Worm (Caenorhabditis elegans) whole organism, late embryonic: ENCODE results near the gene nas-29.
A peak's percentile ranks its signal among the peaks of the same experiment; 100 is the strongest.
"Not testable (repeated sequence)": the region's sequence is repeated elsewhere in the genome, so short reads cannot be mapped to it uniquely, and the experiment has no call there.

Experiments used
- C08G9.2 ChIP-seq: sonication (generic microtip); optimal IDR thresholded peaks from 2 replicates; lab custom pipeline; 2016; ENCODE audit warnings: mild to moderate bottlenecking, missing genetic modification characterization, moderate library complexity, missing compliant biosample characterization
- C38D4.7 ChIP-seq: fragments of 200-800 bp; sonication (Bioruptor generic); optimal IDR thresholded peaks from 2 replicates; lab custom pipeline; 2018; ENCODE audit warnings: mild to moderate bottlenecking, missing genetic modification characterization, moderate library complexity, missing compliant biosample characterization
- F13H6.1 ChIP-seq: sonication (generic microtip); optimal IDR thresholded peaks from 2 replicates; lab custom pipeline; 2016; ENCODE audit warnings: missing genetic modification characterization, missing compliant biosample characterization
- K02D7.2 ChIP-seq: sonication (generic microtip); optimal IDR thresholded peaks from 2 replicates; lab custom pipeline; 2017; ENCODE audit warnings: mild to moderate bottlenecking, missing genetic modification characterization, missing compliant biosample characterization
- Y22D7AL.16 ChIP-seq: sonication (generic microtip); optimal IDR thresholded peaks from 2 replicates; lab custom pipeline; 2016; ENCODE audit warnings: missing genetic modification characterization, missing compliant biosample characterization
- ama-1 ChIP-seq: fragments of 150-350 bp; optimal IDR thresholded peaks from 2 replicates; lab custom pipeline; 2014
- ceh-14 ChIP-seq: sonication (generic microtip); optimal IDR thresholded peaks from 2 replicates; lab custom pipeline; 2016; ENCODE audit warnings: missing genotype, missing genetic modification characterization, missing compliant biosample characterization
- ceh-2 ChIP-seq: sonication (generic microtip); optimal IDR thresholded peaks from 2 replicates; lab custom pipeline; 2016; ENCODE audit warnings: missing genotype, missing genetic modification characterization, missing compliant biosample characterization
- ceh-22 ChIP-seq: sonication (generic microtip); optimal IDR thresholded peaks from 2 replicates; lab custom pipeline; 2017; ENCODE audit warnings: missing biosample characterization, missing genetic modification characterization
- ceh-24 ChIP-seq: sonication (generic microtip); optimal IDR thresholded peaks from 2 replicates; lab custom pipeline; 2016; ENCODE audit warnings: mild to moderate bottlenecking, missing genetic modification characterization, missing compliant biosample characterization
- ceh-31 ChIP-seq: sonication (generic microtip); optimal IDR thresholded peaks from 2 replicates; lab custom pipeline; 2016; ENCODE audit warnings: missing genetic modification characterization, missing compliant biosample characterization
- ceh-34 ChIP-seq: sonication (generic microtip); optimal IDR thresholded peaks from 2 replicates; lab custom pipeline; 2016; ENCODE audit warnings: mild to moderate bottlenecking, missing genetic modification characterization, missing compliant biosample characterization
- ceh-45 ChIP-seq: fragments of 200-800 bp; sonication (Bioruptor generic); IDR thresholded peaks from 2 replicates; pipeline ENCODE4 v1.3.6; 2022; ENCODE audit warnings: missing genetic modification reagents, missing genetic modification characterization, missing compliant biosample characterization
- ceh-48 ChIP-seq: sonication (generic microtip); optimal IDR thresholded peaks from 2 replicates; lab custom pipeline; 2016; ENCODE audit warnings: missing genetic modification characterization, inconsistent platforms, missing compliant biosample characterization
- che-1 ChIP-seq: sonication (generic microtip); optimal IDR thresholded peaks from 2 replicates; lab custom pipeline; 2016; ENCODE audit warnings: mild to moderate bottlenecking, missing genetic modification characterization, missing compliant biosample characterization
- elt-4 ChIP-seq: sonication (generic microtip); optimal IDR thresholded peaks from 2 replicates; lab custom pipeline; 2016; ENCODE audit warnings: missing genetic modification characterization, missing compliant biosample characterization
- ets-4 ChIP-seq: sonication (generic microtip); optimal IDR thresholded peaks from 2 replicates; lab custom pipeline; 2016; ENCODE audit warnings: missing genetic modification characterization, missing compliant biosample characterization
- eyg-1 ChIP-seq: sonication (generic microtip); optimal IDR thresholded peaks from 2 replicates; lab custom pipeline; 2016; ENCODE audit warnings: missing genotype, missing genetic modification characterization, missing compliant biosample characterization
- fax-1 ChIP-seq: sonication (generic microtip); optimal IDR thresholded peaks from 2 replicates; lab custom pipeline; 2016; ENCODE audit warnings: missing genotype, missing genetic modification characterization, missing compliant biosample characterization
- fkh-10 ChIP-seq: fragments of 150-350 bp; optimal IDR thresholded peaks from 2 replicates; lab custom pipeline; 2014; ENCODE audit warnings: missing biosample characterization, missing genetic modification reagents, missing genetic modification characterization
- fkh-6 ChIP-seq: sonication (generic microtip); optimal IDR thresholded peaks from 2 replicates; lab custom pipeline; 2016; ENCODE audit warnings: missing genetic modification characterization, missing compliant biosample characterization
- gmeb-2 ChIP-seq: sonication (generic microtip); optimal IDR thresholded peaks from 2 replicates; lab custom pipeline; 2016; ENCODE audit warnings: missing genetic modification characterization, inconsistent platforms, missing compliant biosample characterization
- hlh-30 ChIP-seq: sonication (generic microtip); optimal IDR thresholded peaks from 2 replicates; lab custom pipeline; 2017; ENCODE audit warnings: antibody characterized with exemption, missing genetic modification characterization, missing compliant biosample characterization; ENCODE audit not compliant: insufficient read depth
- hlh-8 ChIP-seq: sonication (generic microtip); optimal IDR thresholded peaks from 2 replicates; lab custom pipeline; 2016; ENCODE audit warnings: missing genotype, missing genetic modification characterization, missing compliant biosample characterization
- madf-2 ChIP-seq: sonication (generic microtip); optimal IDR thresholded peaks from 2 replicates; lab custom pipeline; 2017; ENCODE audit warnings: missing genetic modification characterization, missing compliant biosample characterization
- nfya-1 ChIP-seq: sonication (generic microtip); optimal IDR thresholded peaks from 2 replicates; lab custom pipeline; 2017; ENCODE audit warnings: missing genetic modification characterization, mild to moderate bottlenecking, missing compliant biosample characterization, antibody characterized with exemption, moderate library complexity
- nhr-11 ChIP-seq: fragments of 150-350 bp; optimal IDR thresholded peaks from 2 replicates; lab custom pipeline; 2014; ENCODE audit warnings: missing biosample characterization, missing genetic modification characterization
- nhr-232 ChIP-seq: sonication (generic microtip); optimal IDR thresholded peaks from 2 replicates; lab custom pipeline; 2016; ENCODE audit warnings: missing genetic modification characterization, missing compliant biosample characterization
- pag-3 ChIP-seq: sonication (generic microtip); optimal IDR thresholded peaks from 2 replicates; lab custom pipeline; 2016; ENCODE audit warnings: missing compliant biosample characterization, missing genetic modification characterization, borderline replicate concordance
- pax-1 ChIP-seq: fragments of 150-350 bp; optimal IDR thresholded peaks from 2 replicates; lab custom pipeline; 2014; ENCODE audit warnings: missing biosample characterization, missing genetic modification characterization
- pha-2 ChIP-seq: sonication (generic microtip); optimal IDR thresholded peaks from 2 replicates; lab custom pipeline; 2017; ENCODE audit warnings: mild to moderate bottlenecking, missing genetic modification characterization, missing compliant biosample characterization
- pha-4 ChIP-seq: fragments of 150-350 bp; optimal IDR thresholded peaks from 2 replicates; lab custom pipeline; 2018; ENCODE audit warnings: missing biosample characterization, missing genetic modification reagents, missing genetic modification characterization
- pqm-1 ChIP-seq: sonication (generic microtip); optimal IDR thresholded peaks from 2 replicates; lab custom pipeline; 2016; ENCODE audit warnings: missing genetic modification characterization, missing compliant biosample characterization
- sox-4 ChIP-seq: sonication (generic microtip); optimal IDR thresholded peaks from 2 replicates; lab custom pipeline; 2017; ENCODE audit warnings: mild to moderate bottlenecking, missing genetic modification characterization, inconsistent platforms, missing compliant biosample characterization
- tbx-2 ChIP-seq: sonication (generic microtip); optimal IDR thresholded peaks from 2 replicates; lab custom pipeline; 2016; ENCODE audit warnings: missing genetic modification characterization, missing compliant biosample characterization
- tbx-7 ChIP-seq: sonication (generic microtip); optimal IDR thresholded peaks from 2 replicates; lab custom pipeline; 2016; ENCODE audit warnings: missing genotype, missing genetic modification characterization, missing compliant biosample characterization
- ttx-3 ChIP-seq: sonication (generic microtip); optimal IDR thresholded peaks from 2 replicates; lab custom pipeline; 2016; ENCODE audit warnings: missing genetic modification reagents, missing genetic modification characterization, missing compliant biosample characterization
- unc-3 ChIP-seq, 2 experiments: fragments of 200-800 bp in 1 of 2; sonication (Bioruptor generic) in 1 of 2; sonication (generic microtip) in 1 of 2; conservative IDR thresholded peaks in 1 of 2; optimal IDR thresholded peaks in 1 of 2; 2 replicates each; pipeline versions ENCODE4 v1.3.6 to Lab custom; 2016 to 2022; ENCODE audit warnings: missing compliant biosample characterization in 2 of 2, missing genetic modification characterization in 2 of 2, missing genetic modification reagents in 1 of 2
- unc-55 ChIP-seq: sonication (generic microtip); optimal IDR thresholded peaks from 2 replicates; lab custom pipeline; 2017; ENCODE audit warnings: missing biosample characterization, missing genetic modification reagents, missing genetic modification characterization
- unc-86 ChIP-seq: sonication (generic microtip); optimal IDR thresholded peaks from 2 replicates; lab custom pipeline; 2016; ENCODE audit warnings: missing genetic modification characterization, missing compliant biosample characterization
- ztf-16 ChIP-seq: sonication (generic microtip); optimal IDR thresholded peaks from 2 replicates; lab custom pipeline; 2017; ENCODE audit warnings: missing genetic modification characterization, missing compliant biosample characterization

The nas-29 gene

DNA sequence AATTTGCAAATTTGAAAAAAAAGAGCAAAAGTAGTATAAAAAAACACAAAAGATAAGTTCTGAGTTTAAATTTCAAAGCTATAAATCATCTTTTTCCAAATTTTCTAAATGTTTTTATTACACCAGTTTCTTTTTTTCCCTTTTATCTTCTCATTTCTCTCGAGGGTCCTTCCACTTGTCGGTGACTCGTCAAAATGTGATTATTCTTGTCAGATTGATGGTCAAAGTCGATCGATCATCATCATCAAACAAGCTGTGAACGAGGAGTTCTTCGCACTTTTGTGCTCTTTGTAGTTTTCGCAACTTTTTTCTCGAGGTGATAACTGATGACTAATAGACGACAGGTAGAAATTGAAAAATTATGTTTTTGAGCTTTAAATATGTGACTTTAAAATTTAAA lies 21.2 kb downstream of the nas-29 start:
- TF ChIP-seq C38D4.7 (GFP tag; lab: Kevin White, UChicago): no peak
- TF ChIP-seq ceh-2: no peak
- no peak for TF ChIP-seq ama-1 (lab: Kevin White, UChicago)
- peak; percentile 81 for TF ChIP-seq unc-55 (GFP tag; lab: Kevin White, UChicago)
- TF ChIP-seq eyg-1 (tag; lab: Kevin White, UChicago): no peak
- TF ChIP-seq ceh-48 (tag; lab: Kevin White, UChicago): no peak

DNA sequence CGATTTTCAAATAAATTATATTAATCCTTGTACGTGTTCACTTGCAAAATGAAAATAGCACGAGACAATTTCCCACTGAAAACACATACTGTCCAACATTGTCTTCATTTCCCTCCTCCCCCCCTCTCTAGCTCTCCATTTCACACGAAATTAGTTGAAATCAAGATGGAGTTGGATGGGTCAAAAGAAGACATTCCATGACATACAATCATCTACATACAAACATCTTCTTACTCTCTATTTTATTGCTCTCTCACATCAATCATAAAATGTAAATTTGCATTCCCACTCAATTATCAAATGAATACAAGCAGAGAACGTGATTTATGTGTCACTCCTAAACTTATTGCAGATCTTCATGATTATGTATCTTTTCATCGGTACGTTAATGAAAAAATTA lies 26.1 kb downstream of the nas-29 start, which contains the start of gene srsy-1:
Gene srsy-1 (plus strand): TSS at position 301 of the 400 bp plus-strand sequence.
- no peak for TF ChIP-seq pag-3 (tag; lab: Kevin White, UChicago)
- no peak for TF ChIP-seq nfya-1 (tag; lab: Kevin White, UChicago)
- no peak for TF ChIP-seq nhr-11 (tag; lab: Kevin White, UChicago)
- TF ChIP-seq pha-4 (tag; lab: Kevin White, UChicago): no peak

DNA sequence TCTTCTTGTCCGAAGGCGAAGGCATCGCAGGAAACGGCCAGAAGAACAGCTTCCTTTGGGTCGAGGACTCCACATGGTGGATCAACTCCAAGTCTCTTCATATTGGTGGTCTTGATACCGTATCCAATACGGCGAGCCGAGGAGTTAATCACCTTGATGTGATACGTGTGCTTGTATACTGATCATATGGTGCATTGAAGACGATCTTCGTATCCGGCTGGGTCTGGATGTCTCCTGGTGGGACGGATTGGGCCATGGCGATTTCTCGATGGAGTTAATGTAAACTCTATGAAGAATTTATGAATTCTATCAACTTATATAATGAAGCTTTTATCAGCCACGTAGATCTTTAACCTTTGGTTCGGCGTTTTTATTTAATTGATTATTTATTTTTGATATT lies 26.6 kb downstream of the nas-29 start, which contains the start of gene msp-74:
Gene msp-74 (minus strand): TSS at position 101 of the 400 bp plus-strand sequence.
- not testable (repeated sequence) for TF ChIP-seq ets-4, sox-4, gmeb-2 (tag; lab: Kevin White, UChicago)

- TF ChIP-seq fax-1 (tag; lab: Kevin White, UChicago): no peak
- TF ChIP-seq hlh-8 (tag; lab: Kevin White, UChicago): no peak
- no peak for TF ChIP-seq nhr-232 (tag; lab: Kevin White, UChicago)
- no peak for TF ChIP-seq pqm-1
- no peak for TF ChIP-seq F13H6.1 (tag; lab: Kevin White, UChicago)
- no peak for TF ChIP-seq ceh-34 (tag; lab: Kevin White, UChicago)
- no peak for TF ChIP-seq Y22D7AL.16 (tag; lab: Kevin White, UChicago)
- TF ChIP-seq madf-2 (tag; lab: Kevin White, UChicago): no peak
- TF ChIP-seq unc-86 (tag; lab: Kevin White, UChicago): no peak
- no peak for TF ChIP-seq K02D7.2
- TF ChIP-seq, all 69 proteins: peak for 0
These were observed 29.8 kb downstream of the nas-29 start, which contains the start of gene F09C12.8 for ce11 chrII:5112082-5112481. Gene F09C12.8 (plus strand): TSS chrII:5112382.

DNA sequence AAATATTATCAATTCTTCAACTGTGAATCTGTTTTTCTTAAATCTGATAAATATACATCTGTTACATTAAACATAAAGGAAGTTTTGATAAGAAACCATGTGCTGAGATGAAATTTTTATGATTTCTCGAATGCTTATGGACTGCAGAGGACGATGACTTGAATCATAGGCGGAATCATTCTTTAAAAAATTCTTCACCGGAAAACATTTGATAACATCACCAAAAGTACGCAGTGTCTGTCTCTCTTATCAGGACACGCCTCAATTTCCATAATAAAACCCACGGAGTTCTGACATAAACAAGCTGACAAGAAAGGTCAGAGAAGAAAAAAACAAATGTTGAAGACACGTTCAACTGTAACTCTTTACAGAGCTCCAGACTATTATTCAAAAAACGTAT lies 32.1 kb downstream of the nas-29 start, which contains the start of gene F09C12.2:
Gene F09C12.2 (plus strand): TSS at position 320 of the 400 bp plus-strand sequence.
- no peak for TF ChIP-seq fkh-10 (GFP tag; lab: Kevin White, UChicago)
- TF ChIP-seq Y22D7AL.16 (tag; lab: Kevin White, UChicago): no peak

- TF ChIP-seq unc-3 (GFP tag; conservative IDR thresholded peaks at IDR 0.05; lab: Robert Waterston, UW) (peak; percentile 97), unc-3 (tag; optimal IDR thresholded peaks at IDR 0.05; lab: Kevin White, UChicago) (peak; percentile 91), gmeb-2 (tag; lab: Kevin White, UChicago) (peak; percentile 98), pax-1 (tag; lab: Kevin White, UChicago) (no peak), hlh-30 (tag; lab: Kevin White, UChicago) (peak; percentile 75), ceh-24 (tag; lab: Kevin White, UChicago) (peak; percentile 86), hlh-8 (tag; lab: Kevin White, UChicago) (peak; percentile 95), ceh-22 (peak; percentile 28), ceh-45 (GFP tag; lab: Robert Waterston, UW) (peak; percentile 92), fkh-10 (GFP tag; lab: Kevin White, UChicago) (peak; percentile 79), tbx-2 (tag; lab: Kevin White, UChicago) (peak; percentile 92), ttx-3 (peak; percentile 94), pha-4 (tag; lab: Kevin White, UChicago) (no peak), nfya-1 (tag; lab: Kevin White, UChicago) (peak; percentile 88), fkh-6 (tag; lab: Kevin White, UChicago) (peak; percentile 95), sox-4 (tag; lab: Kevin White, UChicago) (peak; percentile 98), madf-2 (tag; lab: Kevin White, UChicago) (peak; percentile 96), C08G9.2 (peak; percentile 88), ceh-14 (tag; lab: Kevin White, UChicago) (peak; percentile 94), ceh-31 (tag; lab: Kevin White, UChicago) (peak; percentile 81), che-1 (tag; lab: Kevin White, UChicago) (peak; percentile 96), pqm-1 (peak; percentile 93), eyg-1 (tag; lab: Kevin White, UChicago) (peak; percentile 88), ztf-16 (tag; lab: Kevin White, UChicago) (peak; percentile 96), elt-4 (tag; lab: Kevin White, UChicago) (peak; percentile 93), pha-2 (tag; lab: Kevin White, UChicago) (peak; percentile 93), nhr-232 (tag; lab: Kevin White, UChicago) (peak; percentile 97), tbx-7 (tag; lab: Kevin White, UChicago) (peak; percentile 75)
These were observed 36.8 kb downstream of the nas-29 start for ce11 chrII:5105020-5105419.
